Fruit fly (Drosophila melanogaster) whole organism, embryonic: ENCODE measurements around the gene CG42366.

Source experiments
- Aef1 ChIP-seq: fragments of 200-800 bp; sonication (Bioruptor generic); IDR thresholded peaks from 3 replicates; pipeline ENCODE4 v1.3.6; 2022; ENCODE audit warnings: missing biosample characterization, missing genetic modification characterization
- Antp ChIP-seq: fragments of 200-800 bp; sonication (Bioruptor generic); optimal IDR thresholded peaks from 3 replicates; lab custom pipeline; 2016; ENCODE audit warnings: missing biosample characterization, missing genetic modification characterization
- Bdp1 ChIP-seq: fragments of 200-800 bp; sonication (Bioruptor generic); optimal IDR thresholded peaks from 3 replicates; lab custom pipeline; 2016; ENCODE audit warnings: missing biosample characterization, missing genetic modification characterization
- BtbVII ChIP-seq: fragments of 200-800 bp; sonication (Bioruptor generic); optimal IDR thresholded peaks from 3 replicates; lab custom pipeline; 2017; ENCODE audit warnings: missing biosample characterization, mild to moderate bottlenecking, missing genetic modification characterization
- CG10979 ChIP-seq: fragments of 200-800 bp; sonication (Bioruptor generic); optimal IDR thresholded peaks from 2 replicates; lab custom pipeline; 2018; ENCODE audit warnings: missing biosample characterization, mild to moderate bottlenecking, missing genetic modification characterization, moderate library complexity
- CG11398 ChIP-seq: fragments of 200-800 bp; sonication (Bioruptor generic); optimal IDR thresholded peaks from 2 replicates; lab custom pipeline; 2016; ENCODE audit warnings: missing biosample characterization, missing genetic modification characterization
- CG12104 ChIP-seq: fragments of 200-800 bp; sonication (Bioruptor generic); optimal IDR thresholded peaks from 3 replicates; lab custom pipeline; 2016; ENCODE audit warnings: missing biosample characterization, missing genetic modification characterization
- CG12391 ChIP-seq: fragments of 200-800 bp; sonication (Bioruptor generic); optimal IDR thresholded peaks from 3 replicates; lab custom pipeline; 2018; ENCODE audit warnings: missing biosample characterization, mild to moderate bottlenecking, missing genetic modification characterization, moderate library complexity
- CG13775 ChIP-seq: fragments of 200-800 bp; sonication (Bioruptor generic); optimal IDR thresholded peaks from 3 replicates; lab custom pipeline; 2017; ENCODE audit warnings: missing biosample characterization, mild to moderate bottlenecking, missing genetic modification characterization
- CG16779 ChIP-seq: fragments of 200-800 bp; sonication (Bioruptor generic); IDR thresholded peaks from 2 replicates; pipeline ENCODE4 v1.3.6; 2022; ENCODE audit warnings: missing biosample characterization, missing genetic modification characterization
- CG17361 ChIP-seq: fragments of 200-800 bp; sonication (Bioruptor generic); IDR thresholded peaks from 3 replicates; pipeline ENCODE4 v1.3.6; 2022; ENCODE audit warnings: missing biosample characterization, missing genetic modification characterization
- CG17912 ChIP-seq: fragments of 200-800 bp; sonication (Bioruptor generic); optimal IDR thresholded peaks from 2 replicates; lab custom pipeline; 2018; ENCODE audit warnings: missing biosample characterization, mild to moderate bottlenecking, missing genetic modification characterization
- CG32767 ChIP-seq: fragments of 200-800 bp; sonication (Bioruptor generic); IDR thresholded peaks from 2 replicates; pipeline ENCODE4 v1.3.6; 2022; ENCODE audit warnings: missing biosample characterization, missing genetic modification characterization
- CG3407 ChIP-seq: fragments of 200-800 bp; sonication (Bioruptor generic); optimal IDR thresholded peaks from 2 replicates; lab custom pipeline; 2018; ENCODE audit warnings: missing biosample characterization, mild to moderate bottlenecking, missing genetic modification characterization
- CG3726 ChIP-seq: fragments of 200-800 bp; sonication (Bioruptor generic); IDR thresholded peaks from 3 replicates; pipeline ENCODE4, ENCODE4 v1.3.6; 2022; ENCODE audit warnings: missing biosample characterization, missing genetic modification characterization
- CG42726 ChIP-seq: fragments of 200-800 bp; sonication (Bioruptor generic); IDR thresholded peaks from 2 replicates; pipeline ENCODE4 v1.3.6; 2022; ENCODE audit warnings: missing biosample characterization, missing genetic modification characterization; ENCODE audit not compliant: partially characterized antibody
- CG5953 ChIP-seq: fragments of 200-800 bp; sonication (Bioruptor generic); IDR thresholded peaks from 2 replicates; pipeline ENCODE4 v1.3.6; 2022; ENCODE audit warnings: missing biosample characterization, missing genetic modification characterization
- CG7372 ChIP-seq: fragments of 200-800 bp; sonication (Bioruptor generic); IDR thresholded peaks from 2 replicates; pipeline ENCODE4 v1.3.6; 2022; ENCODE audit warnings: missing biosample characterization, missing genetic modification characterization
- CG7556 ChIP-seq: fragments of 200-800 bp; sonication (Bioruptor generic); optimal IDR thresholded peaks from 2 replicates; lab custom pipeline; 2017; ENCODE audit warnings: missing biosample characterization, mild to moderate bottlenecking, missing genetic modification characterization
- CG8290 ChIP-seq, 3 experiments: fragments of 200-800 bp; sonication (Bioruptor generic); optimal IDR thresholded peaks; 2 replicates each; lab custom pipeline; 2016 to 2019; ENCODE audit warnings: missing biosample characterization in 3 of 3, missing genetic modification characterization in 3 of 3, mild to moderate bottlenecking in 2 of 3, moderate library complexity in 1 of 3
- CG9437 ChIP-seq: fragments of 200-800 bp; sonication (Bioruptor generic); optimal IDR thresholded peaks from 2 replicates; lab custom pipeline; 2018; ENCODE audit warnings: missing biosample characterization, mild to moderate bottlenecking, missing genetic modification characterization
- E2f1 ChIP-seq: fragments of 200-800 bp; sonication (Bioruptor generic); IDR thresholded peaks from 2 replicates; pipeline ENCODE4 v1.3.6; 2022; ENCODE audit warnings: missing biosample characterization, missing genetic modification characterization
- HLH4C ChIP-seq: fragments of 200-800 bp; sonication (Bioruptor generic); IDR thresholded peaks from 3 replicates; pipeline ENCODE4 v1.3.6; 2022; ENCODE audit warnings: missing biosample characterization, missing genetic modification characterization; ENCODE audit not compliant: partially characterized antibody
- MBD-R2 ChIP-seq: fragments of 200-800 bp; sonication (Bioruptor generic); IDR thresholded peaks from 2 replicates; pipeline ENCODE4 v1.3.6; 2022; ENCODE audit warnings: missing biosample characterization, missing genetic modification characterization
- Nf-YC ChIP-seq: fragments of 200-800 bp; optimal IDR thresholded peaks from 3 replicates; lab custom pipeline; 2019; ENCODE audit warnings: missing biosample characterization, mild to moderate bottlenecking, missing genetic modification characterization, moderate library complexity
- Oli ChIP-seq: fragments of 200-800 bp; sonication (Bioruptor generic); optimal IDR thresholded peaks from 2 replicates; lab custom pipeline; 2018; ENCODE audit warnings: missing biosample characterization, mild to moderate bottlenecking, missing genetic modification characterization, moderate library complexity
- Rx ChIP-seq: fragments of 200-800 bp; sonication (Bioruptor generic); IDR thresholded peaks from 2 replicates; pipeline ENCODE4 v1.3.6; 2022; ENCODE audit warnings: missing biosample characterization, missing genetic modification characterization
- Sox102F ChIP-seq: fragments of 200-800 bp; sonication (Bioruptor generic); optimal IDR thresholded peaks from 2 replicates; lab custom pipeline; 2018; ENCODE audit warnings: missing biosample characterization, mild to moderate bottlenecking, missing genetic modification characterization, moderate library complexity
- Sry-δ ChIP-seq: fragments of 200-800 bp; sonication (Bioruptor generic); optimal IDR thresholded peaks from 2 replicates; lab custom pipeline; 2016; ENCODE audit warnings: missing biosample characterization, missing genetic modification characterization
- cad ChIP-seq: fragments of >200 bp; optimal IDR thresholded peaks from 2 replicates; lab custom pipeline; 2017; ENCODE audit warnings: missing biosample characterization, missing genetic modification characterization
- chinmo ChIP-seq: fragments of 200-800 bp; sonication (Bioruptor generic); IDR thresholded peaks from 4 replicates; pipeline ENCODE4 v1.3.6; 2022; ENCODE audit warnings: missing biosample characterization, missing genetic modification characterization; ENCODE audit not compliant: partially characterized antibody
- ftz-f1 ChIP-seq: fragments of 200-800 bp; sonication (Bioruptor generic); optimal IDR thresholded peaks from 2 replicates; lab custom pipeline; 2016; ENCODE audit warnings: missing biosample characterization, missing genetic modification characterization
- gem ChIP-seq: fragments of 200-800 bp; sonication (Bioruptor generic); optimal IDR thresholded peaks from 2 replicates; lab custom pipeline; 2019; ENCODE audit warnings: missing biosample characterization, mild to moderate bottlenecking, missing genetic modification characterization, moderate library complexity
- gt ChIP-seq: fragments of 200-800 bp; sonication (Bioruptor generic); IDR thresholded peaks from 2 replicates; pipeline ENCODE4 v1.3.6; 2022; ENCODE audit warnings: missing biosample characterization, missing genetic modification characterization
- ind ChIP-seq: fragments of 200-800 bp; sonication (Bioruptor generic); optimal IDR thresholded peaks from 3 replicates; lab custom pipeline; 2016; ENCODE audit warnings: missing biosample characterization, missing genetic modification characterization
- jing ChIP-seq: fragments of 200-800 bp; sonication (Bioruptor generic); optimal IDR thresholded peaks from 2 replicates; lab custom pipeline; 2018; ENCODE audit warnings: missing biosample characterization, mild to moderate bottlenecking, missing genetic modification characterization
- kah ChIP-seq: fragments of 200-800 bp; sonication (Bioruptor generic); optimal IDR thresholded peaks from 2 replicates; lab custom pipeline; 2018; ENCODE audit warnings: missing biosample characterization, mild to moderate bottlenecking, missing genetic modification characterization
- lola ChIP-seq, 3 experiments: fragments of >200 bp in 2 of 3; fragments of 200-800 bp in 1 of 3; sonication (Bioruptor generic) in 1 of 3; optimal IDR thresholded peaks; 2 replicates each; lab custom pipeline; 2017 to 2019; ENCODE audit warnings: missing biosample characterization in 3 of 3, missing genetic modification characterization in 3 of 3, mild to moderate bottlenecking in 1 of 3, moderate library complexity in 1 of 3
- maf-S ChIP-seq: fragments of 200-800 bp; sonication (Bioruptor generic); optimal IDR thresholded peaks from 2 replicates; lab custom pipeline; 2016; ENCODE audit warnings: missing biosample characterization, missing genetic modification characterization
- nau ChIP-seq: fragments of 200-800 bp; sonication (Bioruptor generic); optimal IDR thresholded peaks from 3 replicates; lab custom pipeline; 2017; ENCODE audit warnings: missing biosample characterization, mild to moderate bottlenecking, missing genetic modification characterization, missing genetic modification reagents
- oc ChIP-seq: fragments of 200-800 bp; sonication (Bioruptor generic); optimal IDR thresholded peaks from 2 replicates; lab custom pipeline; 2018; ENCODE audit warnings: missing biosample characterization, mild to moderate bottlenecking, missing genetic modification characterization, moderate library complexity
- odd ChIP-seq: fragments of 200-800 bp; sonication (Bioruptor generic); optimal IDR thresholded peaks from 2 replicates; lab custom pipeline; 2017; ENCODE audit warnings: missing biosample characterization, mild to moderate bottlenecking, missing genetic modification characterization
- repo ChIP-seq: fragments of 200-800 bp; sonication (Bioruptor generic); optimal IDR thresholded peaks from 2 replicates; lab custom pipeline; 2016; ENCODE audit warnings: missing biosample characterization, missing genetic modification characterization
- row ChIP-seq: fragments of 200-800 bp; sonication (Bioruptor generic); IDR thresholded peaks from 3 replicates; pipeline ENCODE4 v1.3.6; 2022; ENCODE audit warnings: missing biosample characterization, missing genetic modification characterization
- scrt ChIP-seq: fragments of 200-800 bp; sonication (Bioruptor generic); optimal IDR thresholded peaks from 2 replicates; lab custom pipeline; 2018; ENCODE audit warnings: missing biosample characterization, mild to moderate bottlenecking, missing genetic modification characterization, moderate library complexity
- so ChIP-seq: fragments of 200-800 bp; sonication (Bioruptor generic); IDR thresholded peaks from 3 replicates; pipeline ENCODE4 v1.3.6; 2022; ENCODE audit warnings: missing biosample characterization, missing genetic modification characterization
- sqz ChIP-seq: fragments of 200-800 bp; sonication (Bioruptor generic); optimal IDR thresholded peaks from 3 replicates; lab custom pipeline; 2018; ENCODE audit warnings: missing biosample characterization, mild to moderate bottlenecking, missing genetic modification characterization
- stc ChIP-seq: fragments of 200-800 bp; sonication (Bioruptor generic); IDR thresholded peaks from 2 replicates; pipeline ENCODE4 v1.3.6; 2022; ENCODE audit warnings: missing biosample characterization, missing genetic modification characterization
- wek ChIP-seq: fragments of 200-800 bp; sonication (Bioruptor generic); optimal IDR thresholded peaks from 3 replicates; lab custom pipeline; 2018; ENCODE audit warnings: missing biosample characterization, mild to moderate bottlenecking, missing genetic modification characterization, moderate library complexity
- z ChIP-seq: fragments of 200-800 bp; sonication (Bioruptor generic); IDR thresholded peaks from 3 replicates; pipeline ENCODE4 v1.3.6; 2022; ENCODE audit warnings: missing biosample characterization, missing genetic modification characterization

The CG42366 gene

DNA sequence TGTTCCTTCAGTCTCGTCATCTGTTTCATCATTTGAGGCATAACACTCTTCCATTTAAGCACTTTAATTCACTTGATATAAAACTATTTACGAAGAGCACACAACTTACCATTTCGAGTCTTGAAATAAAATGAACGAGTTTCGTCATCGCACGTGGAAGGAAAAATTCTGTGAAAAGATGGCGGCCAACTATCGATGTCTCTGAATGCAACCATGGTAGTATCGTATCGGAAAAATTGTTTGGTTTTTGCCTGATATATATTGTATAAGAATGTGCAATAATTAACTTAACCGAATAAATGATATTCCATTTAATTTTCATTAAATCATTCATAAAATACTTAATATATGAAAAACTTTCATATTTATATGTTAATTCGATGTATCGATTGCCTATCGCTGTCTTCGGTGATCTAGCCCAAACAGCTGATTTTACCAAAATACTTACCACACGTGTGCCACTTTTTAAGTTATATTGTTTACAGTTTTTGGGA lies 30.0 kb upstream of the CG42366 start, which contains the start of gene Bka (continued):
- peak; percentile 38 for TF ChIP-seq CG7556 (GFP tag; lab: Kevin White, UChicago)
- TF ChIP-seq jing: no peak
- peak; percentile 78 for TF ChIP-seq CG12391
- TF ChIP-seq Antp (GFP tag; lab: Kevin White, UChicago): no peak
- peak; percentile 63 for TF ChIP-seq Nf-YC (tag; lab: Kevin White, UChicago)
- TF ChIP-seq Bdp1 (GFP tag; lab: Kevin White, UChicago): no peak
- no peak for TF ChIP-seq repo (GFP tag; lab: Kevin White, UChicago)
- TF ChIP-seq lola (GFP tag; optimal IDR thresholded peaks at IDR 0.05; lab: Kevin White, UChicago): peak in 1 of 3 experiments; percentile 45
- no peak for TF ChIP-seq Sox102F (GFP tag; lab: Kevin White, UChicago)
- TF ChIP-seq ind: no peak
- TF ChIP-seq Sry-δ (GFP tag; lab: Kevin White, UChicago): peak; percentile 79
- TF ChIP-seq MBD-R2 (GFP tag; lab: Robert Waterston, UW): peak; percentile 65
- TF ChIP-seq HLH4C (GFP tag; lab: Robert Waterston, UW): peak; percentile 95
- peak; percentile 88 for TF ChIP-seq CG42726
- no peak for TF ChIP-seq CG11398 (GFP tag; lab: Kevin White, UChicago)
- no peak for TF ChIP-seq sqz
- TF ChIP-seq z (GFP tag; lab: Robert Waterston, UW): no peak
- no peak for TF ChIP-seq CG7372 (GFP tag; lab: Robert Waterston, UW)
- peak; percentile 66; the same call in 2 of the 3 replicates for TF ChIP-seq CG17361 (GFP tag; lab: Robert Waterston, UW)
- no peak for TF ChIP-seq CG5953 (GFP tag; lab: Robert Waterston, UW)
- TF ChIP-seq CG3726 (GFP tag; lab: Robert Waterston, UW): no peak
- TF ChIP-seq CG10979 (tag; lab: Kevin White, UChicago): peak; percentile 59
- TF ChIP-seq oc (tag; lab: Kevin White, UChicago): peak; percentile 28
- TF ChIP-seq so: no peak
- TF ChIP-seq nau: peak; percentile 65
- TF ChIP-seq gt (GFP tag; lab: Robert Waterston, UW): no peak
- peak; percentile 45 for TF ChIP-seq kah (GFP tag; lab: Kevin White, UChicago)
- TF ChIP-seq CG3407 (GFP tag; lab: Kevin White, UChicago): peak; percentile 42
- TF ChIP-seq wek (GFP tag; lab: Kevin White, UChicago): peak; percentile 40
- TF ChIP-seq CG13775 (GFP tag; lab: Kevin White, UChicago): peak; percentile 80
- no peak for TF ChIP-seq E2f1 (GFP tag; lab: Robert Waterston, UW)
- no peak for TF ChIP-seq CG16779 (GFP tag; lab: Robert Waterston, UW)
- peak; percentile 63 for TF ChIP-seq CG9437 (GFP tag; lab: Kevin White, UChicago)
- no peak for TF ChIP-seq maf-S (GFP tag; lab: Kevin White, UChicago)
- TF ChIP-seq gem (tag; lab: Kevin White, UChicago): peak; percentile 49
- no peak for TF ChIP-seq stc (GFP tag; lab: Robert Waterston, UW)
- TF ChIP-seq cad (GFP tag; lab: Kevin White, UChicago): no peak
- TF ChIP-seq scrt (GFP tag; lab: Kevin White, UChicago): peak; percentile 50
- peak; percentile 96; the same call in 3 of the 4 replicates for TF ChIP-seq chinmo (GFP tag; lab: Robert Waterston, UW)
- TF ChIP-seq CG12104 (GFP tag; lab: Kevin White, UChicago): no peak
- no peak for TF ChIP-seq ftz-f1
- peak; percentile 48 for TF ChIP-seq BtbVII (GFP tag; lab: Kevin White, UChicago)
- TF ChIP-seq odd: peak; percentile 73
- no peak for TF ChIP-seq CG32767 (GFP tag; lab: Robert Waterston, UW)
- TF ChIP-seq Oli: peak; percentile 31
- TF ChIP-seq CG17912 (GFP tag; lab: Kevin White, UChicago): no peak
- peak; percentile 75 for TF ChIP-seq CG8290 (GFP tag; optimal IDR thresholded peaks at IDR 0.05; lab: Kevin White, UChicago)
- TF ChIP-seq CG8290 (tag; optimal IDR thresholded peaks at IDR 0.05; lab: Kevin White, UChicago): peak; percentile 56 to 66
- peak; percentile 61 for TF ChIP-seq row (GFP tag; lab: Robert Waterston, UW)
- TF ChIP-seq Rx: no peak
- no peak for TF ChIP-seq Aef1 (GFP tag; lab: Robert Waterston, UW)
